Worm (Caenorhabditis elegans): Measurements from ENCODE around the gene farl-11.

farl-11 gene

ce11 chrII:7111657-7112049 lies 6.8 kb upstream of the farl-11 start, which contains the start of gene F10E7.5 (continued):
- peak; percentile 25 for TF ChIP-seq dpl-1 (GFP tag; optimal IDR thresholded peaks at IDR 0.05)
- TF ChIP-seq Y5F2A.4 (GFP tag; optimal IDR thresholded peaks at IDR 0.05) = no peak
- TF ChIP-seq pha-4 (GFP tag; IDR thresholded peaks at IDR 0.05) = no peak
- TF ChIP-seq pha-4 (tag; optimal IDR thresholded peaks at IDR 0.05) = no peak
- TF ChIP-seq nhr-111 (GFP tag; optimal IDR thresholded peaks at IDR 0.05) = no peak
- 0 out of 2 replicates have a peak, but pooled peaks have one; percentile 17 for TF ChIP-seq hmg-1.1 (GFP tag; IDR thresholded peaks at IDR 0.05)
- no peak for TF ChIP-seq nhr-76 (tag; optimal IDR thresholded peaks at IDR 0.05)
- peak; percentile 72 for TF ChIP-seq mes-2 (tag; optimal IDR thresholded peaks at IDR 0.05; ENCODE audit: poor library complexity, severe bottlenecking)
- TF ChIP-seq daf-16 (GFP tag; optimal IDR thresholded peaks at IDR 0.05) = no peak
- peak; percentile 13 for TF ChIP-seq daf-16 (tag; optimal IDR thresholded peaks at IDR 0.05)
- TF ChIP-seq daf-12 (tag; optimal IDR thresholded peaks at IDR 0.05) = no peak
- peak; percentile 33 for TF ChIP-seq nhr-28 (tag; optimal IDR thresholded peaks at IDR 0.05)
- no peak for TF ChIP-seq T26A8.4 (GFP tag; IDR thresholded peaks at IDR 0.05)
- peak; percentile 69 for TF ChIP-seq T20F7.1 (GFP tag; optimal IDR thresholded peaks at IDR 0.05)
- TF ChIP-seq hlh-30 (tag; optimal IDR thresholded peaks at IDR 0.05; ENCODE audit: insufficient read depth) = peak; percentile 7
- no peak for TF ChIP-seq mdt-29 (GFP tag; IDR thresholded peaks at IDR 0.05)
- TF ChIP-seq lir-3 (tag; optimal IDR thresholded peaks at IDR 0.05) = no peak
- TF ChIP-seq lsy-2 (tag; optimal IDR thresholded peaks at IDR 0.05) = peak; percentile 92 to 99
- TF ChIP-seq nhr-102 (tag; optimal IDR thresholded peaks at IDR 0.05) = no peak
- no peak for TF ChIP-seq pqm-1 (tag; optimal IDR thresholded peaks at IDR 0.05)
- TF ChIP-seq attf-4 (tag; optimal IDR thresholded peaks at IDR 0.05) = no peak
- TF ChIP-seq spr-1 (tag; optimal IDR thresholded peaks at IDR 0.05) = no peak
- TF ChIP-seq duxl-1 (tag; optimal IDR thresholded peaks at IDR 0.05; ENCODE audit: poor library complexity) = no peak
- TF ChIP-seq nhr-77 (tag; optimal IDR thresholded peaks at IDR 0.05) = no peak
- TF ChIP-seq saeg-2 (GFP tag; IDR thresholded peaks at IDR 0.05) = no peak
- TF ChIP-seq nhr-41 (GFP tag; IDR thresholded peaks at IDR 0.05) = no peak
- no peak for TF ChIP-seq fkh-10 (GFP tag; optimal IDR thresholded peaks at IDR 0.05)
- no peak for TF ChIP-seq nhr-6 (tag; optimal IDR thresholded peaks at IDR 0.05)

ce11 chrII:7111012-7111656 lies 6.3 kb upstream of the farl-11 start:
- TF ChIP-seq hmg-1.1 (GFP tag; IDR thresholded peaks at IDR 0.05) (0 out of 2 replicates have a peak, but pooled peaks have one; percentile 9), hlh-11 (tag; optimal IDR thresholded peaks at IDR 0.05) (no peak), unc-62 (GFP tag; optimal IDR thresholded peaks at IDR 0.05 in 1 of 2) (peak in 1 of 2 experiments; percentile 95), unc-62 (tag; optimal IDR thresholded peaks at IDR 0.05) (no peak), F26F4.8 (GFP tag; conservative IDR thresholded peaks at IDR 0.05) (no peak), fkh-10 (GFP tag; optimal IDR thresholded peaks at IDR 0.05) (peak; percentile 45), mep-1 (tag; optimal IDR thresholded peaks at IDR 0.05) (no peak), zfp-2 (tag; optimal IDR thresholded peaks at IDR 0.05) (no peak), lir-3 (tag; optimal IDR thresholded peaks at IDR 0.05) (no peak), dmd-9 (GFP tag; IDR thresholded peaks at IDR 0.05) (no peak), lsy-2 (tag; optimal IDR thresholded peaks at IDR 0.05) (peak in 1 of 2 experiments; percentile 53), nhr-77 (tag; optimal IDR thresholded peaks at IDR 0.05) (no peak)

ce11 chrII:7109956-7110355 lies 5.1 kb upstream of the farl-11 start, which contains the start of gene F10E7.9:
F10E7.9 (minus strand) TSS chrII:7110056.
- TF ChIP-seq lin-1 (GFP tag; IDR thresholded peaks at IDR 0.05) (no peak), mes-2 (tag; optimal IDR thresholded peaks at IDR 0.05; ENCODE audit: poor library complexity, severe bottlenecking) (no peak), dve-1 (tag; optimal IDR thresholded peaks at IDR 0.05; ENCODE audit: insufficient read depth) (no peak), nhr-25 (tag; optimal IDR thresholded peaks at IDR 0.05; ENCODE audit: borderline replicate concordance, insufficient read depth) (no peak), nhr-6 (tag; optimal IDR thresholded peaks at IDR 0.05) (no peak), nhr-11 (tag; optimal IDR thresholded peaks at IDR 0.05) (no peak), lsy-2 (tag; optimal IDR thresholded peaks at IDR 0.05) (no peak), ceh-44 (GFP tag; IDR thresholded peaks at IDR 0.05) (no peak), ZK337.2 (GFP tag; IDR thresholded peaks at IDR 0.05) (no peak), lin-13 (GFP tag; optimal IDR thresholded peaks at IDR 0.05) (no peak), egl-27 (tag; optimal IDR thresholded peaks at IDR 0.05) (no peak), zfp-3 (GFP tag; conservative IDR thresholded peaks at IDR 0.05) (no peak), daf-19 (GFP tag; conservative IDR thresholded peaks at IDR 0.05) (no peak), dpl-1 (GFP tag; optimal IDR thresholded peaks at IDR 0.05) (no peak), nhr-10 (tag; optimal IDR thresholded peaks at IDR 0.05) (no peak), daf-12 (tag; optimal IDR thresholded peaks at IDR 0.05) (no peak), pqm-1 (tag; optimal IDR thresholded peaks at IDR 0.05) (no peak), zag-1 (tag; optimal IDR thresholded peaks at IDR 0.05) (no peak), php-3 (GFP tag; IDR thresholded peaks at IDR 0.05) (no peak)
